Worm (Caenorhabditis elegans) whole organism, L3 larva: ENCODE results near the gene Y67H2A.2.

ENCODE experiments used
- ama-1 ChIP-seq: fragments of 150-350 bp; optimal IDR thresholded peaks from 2 replicates; lab custom pipeline; 2018
- ceh-82 ChIP-seq: fragments of 150-350 bp; optimal IDR thresholded peaks from 2 replicates; lab custom pipeline; 2014; ENCODE audit warnings: missing biosample characterization, missing genetic modification characterization
- elt-2 ChIP-seq: sonication (generic microtip); optimal IDR thresholded peaks from 2 replicates; lab custom pipeline; 2016; ENCODE audit warnings: missing genetic modification reagents, mild to moderate bottlenecking, missing genetic modification characterization, missing compliant biosample characterization
- lin-39 ChIP-seq: fragments of 150-350 bp; optimal IDR thresholded peaks from 2 replicates; lab custom pipeline; 2018; ENCODE audit warnings: missing biosample characterization, missing genetic modification reagents, missing genetic modification characterization
- mdl-1 ChIP-seq: fragments of 150-350 bp; optimal IDR thresholded peaks from 2 replicates; lab custom pipeline; 2014; ENCODE audit warnings: missing biosample characterization, missing genetic modification characterization
- nhr-11 ChIP-seq: fragments of 150-350 bp; optimal IDR thresholded peaks from 2 replicates; lab custom pipeline; 2014; ENCODE audit warnings: missing biosample characterization, missing genetic modification characterization
- nhr-12 ChIP-seq: fragments of 150-350 bp; optimal IDR thresholded peaks from 2 replicates; lab custom pipeline; 2014; ENCODE audit warnings: missing biosample characterization, missing genetic modification characterization
- nhr-28 ChIP-seq: fragments of 150-350 bp; optimal IDR thresholded peaks from 2 replicates; lab custom pipeline; 2014; ENCODE audit warnings: missing biosample characterization, missing genetic modification characterization
- nhr-76 ChIP-seq: fragments of 150-350 bp; sonication (generic microtip); optimal IDR thresholded peaks from 5 replicates; lab custom pipeline; 2014; ENCODE audit warnings: missing biosample characterization, missing genetic modification characterization
- unc-62 ChIP-seq: fragments of 150-350 bp; sonication (generic microtip); optimal IDR thresholded peaks from 4 replicates; lab custom pipeline; 2014; ENCODE audit warnings: missing biosample characterization, missing genetic modification reagents, missing genetic modification characterization
- zag-1 ChIP-seq: fragments of 150-350 bp; optimal IDR thresholded peaks from 2 replicates; lab custom pipeline; 2014; ENCODE audit warnings: missing biosample characterization, missing genetic modification characterization

ce11 chrIV:13328059-13328458 is 30.4 kb upstream of the Y67H2A.2 start, which contains the start of gene far-6:
- no peak for TF ChIP-seq lin-39 (tag; lab: Kevin White, UChicago)
- no peak for TF ChIP-seq unc-62 (GFP tag; lab: Kevin White, UChicago)
- no peak for TF ChIP-seq nhr-11
- TF ChIP-seq ama-1: no peak
- TF ChIP-seq zag-1 (tag; lab: Kevin White, UChicago): no peak
- no peak for TF ChIP-seq nhr-76
- no peak for TF ChIP-seq nhr-12 (tag; lab: Kevin White, UChicago)
- no peak for TF ChIP-seq ceh-82 (tag; lab: Kevin White, UChicago)
- no peak for TF ChIP-seq elt-2 (tag; lab: Kevin White, UChicago)
- TF ChIP-seq mdl-1: no peak
- TF ChIP-seq nhr-28 (tag; lab: Kevin White, UChicago): no peak
